Worm (Caenorhabditis elegans): Measurements from ENCODE around the gene smc-6.
A peak's percentile ranks its signal among the peaks of the same experiment; 100 is the strongest.

Gene smc-6

DNA sequence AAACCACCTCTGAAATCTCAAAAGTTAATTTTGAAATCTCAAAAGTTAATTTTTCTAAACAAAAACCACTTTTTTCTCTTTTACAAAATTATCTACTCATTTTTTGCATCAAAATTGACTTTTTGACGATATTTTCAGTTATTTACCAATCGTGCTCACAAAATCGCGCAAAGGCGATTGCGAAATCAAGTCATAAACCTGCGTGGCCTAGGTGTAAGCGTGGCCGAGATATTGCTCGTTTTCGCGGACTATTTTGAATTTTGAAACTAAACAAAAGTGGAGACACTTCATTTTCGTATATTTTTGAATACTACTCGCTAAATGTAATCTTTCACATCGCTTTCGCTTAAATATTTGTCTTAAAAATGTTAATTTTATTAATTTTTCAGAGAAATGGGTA lies at the start of gene smc-6:
TSS of gene smc-6 (plus strand) at position 390 of the 400 bp plus-strand sequence.
- TF ChIP-seq eor-1 (tag; optimal IDR thresholded peaks at IDR 0.05) (no peak), nfya-1 (tag; optimal IDR thresholded peaks at IDR 0.05; ENCODE audit: insufficient read depth) (no peak), elt-3 (tag; optimal IDR thresholded peaks at IDR 0.05) (no peak), pha-4 (tag; optimal IDR thresholded peaks at IDR 0.05) (peak; percentile 60), snpc-4 (tag; optimal IDR thresholded peaks at IDR 0.05) (peak; percentile 28), lin-15B (tag; optimal IDR thresholded peaks at IDR 0.05) (peak; percentile 61)

DNA sequence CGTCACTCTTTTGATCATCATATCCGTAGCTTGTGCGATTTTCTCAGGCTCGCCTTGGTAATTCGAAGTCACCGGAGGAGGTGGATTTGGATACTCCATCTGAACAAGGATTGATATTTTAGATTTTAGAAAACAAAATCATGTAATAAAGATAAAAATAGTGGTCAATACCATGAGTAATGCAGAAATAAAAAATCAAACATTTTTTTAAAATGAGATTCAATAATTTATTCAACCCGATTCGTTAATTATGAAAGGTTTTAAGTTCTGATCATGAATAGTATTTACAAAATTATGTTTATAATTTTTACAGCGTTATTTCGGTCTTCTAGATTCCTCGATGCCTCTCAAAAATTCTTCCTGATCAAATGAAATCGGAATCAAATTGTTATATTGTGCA lies 44.8 kb upstream of the smc-6 start, which contains the start of gene mdt-8:
TSS of gene mdt-8 (minus strand) at position 101 of the 400 bp plus-strand sequence.
- TF ChIP-seq egl-5 (tag; optimal IDR thresholded peaks at IDR 0.05) (no peak), aly-2 (tag; optimal IDR thresholded peaks at IDR 0.05) (no peak), sea-2 (GFP tag; optimal IDR thresholded peaks at IDR 0.05) (no peak)

- peak; percentile 77 for TF ChIP-seq jun-1 (tag; optimal IDR thresholded peaks at IDR 0.05)
- peak; percentile 46 for TF ChIP-seq nhr-25 (tag; optimal IDR thresholded peaks at IDR 0.05)
- TF ChIP-seq fkh-10 (GFP tag; optimal IDR thresholded peaks at IDR 0.05): peak; percentile 18
- peak; percentile 18 for TF ChIP-seq ztf-4 (tag; optimal IDR thresholded peaks at IDR 0.05)
- TF ChIP-seq nfya-1 (tag; optimal IDR thresholded peaks at IDR 0.05; ENCODE audit: insufficient read depth): peak; percentile 54
- TF ChIP-seq hmg-11 (tag; optimal IDR thresholded peaks at IDR 0.05): peak; percentile 18
- TF ChIP-seq R02D3.7 (tag; optimal IDR thresholded peaks at IDR 0.05): peak; percentile 57
- peak; percentile 40 for TF ChIP-seq elt-2 (tag; optimal IDR thresholded peaks at IDR 0.05)
- TF ChIP-seq tbx-2 (tag; optimal IDR thresholded peaks at IDR 0.05): peak; percentile 47
- TF ChIP-seq ceh-82 (tag; optimal IDR thresholded peaks at IDR 0.05): peak; percentile 67
- peak; percentile 81 for TF ChIP-seq lsy-12 (tag; optimal IDR thresholded peaks at IDR 0.05)
- TF ChIP-seq nhr-11 (tag; optimal IDR thresholded peaks at IDR 0.05): peak; percentile 2
- peak; percentile 36 for TF ChIP-seq lin-39 (tag; optimal IDR thresholded peaks at IDR 0.05)
- peak; percentile 76 for TF ChIP-seq snpc-4 (tag; optimal IDR thresholded peaks at IDR 0.05)
- TF ChIP-seq pha-4 (tag; optimal IDR thresholded peaks at IDR 0.05): peak; percentile 67
- peak; percentile 72 for TF ChIP-seq ceh-28 (tag; optimal IDR thresholded peaks at IDR 0.05)
- TF ChIP-seq nhr-23 (tag; optimal IDR thresholded peaks at IDR 0.05): peak; percentile 64
- peak; percentile 81 for TF ChIP-seq lin-15B (tag; optimal IDR thresholded peaks at IDR 0.05)
- TF ChIP-seq nhr-43 (tag; optimal IDR thresholded peaks at IDR 0.05; ENCODE audit: poor library complexity, severe bottlenecking): peak; percentile 67
Measured at ce11 chrII:11534429-11535099, 44.0 kb upstream of the smc-6 start, which contains the start of gene Y62F5A.12. TSS of gene Y62F5A.12 (minus strand) at chrII:11534479.

- TF ChIP-seq fkh-10 (GFP tag; optimal IDR thresholded peaks at IDR 0.05) (no peak), elt-2 (tag; optimal IDR thresholded peaks at IDR 0.05) (no peak), pha-4 (tag; optimal IDR thresholded peaks at IDR 0.05) (no peak), unc-62 (GFP tag; optimal IDR thresholded peaks at IDR 0.05) (no peak), nhr-11 (tag; optimal IDR thresholded peaks at IDR 0.05) (no peak), nhr-28 (tag; optimal IDR thresholded peaks at IDR 0.05) (no peak), tbx-2 (tag; optimal IDR thresholded peaks at IDR 0.05) (no peak), ZK546.5 (tag; optimal IDR thresholded peaks at IDR 0.05) (no peak), pqm-1 (tag; optimal IDR thresholded peaks at IDR 0.05) (no peak), lin-39 (tag; optimal IDR thresholded peaks at IDR 0.05) (no peak), skn-1 (tag; optimal IDR thresholded peaks at IDR 0.05) (no peak), ama-1 (optimal IDR thresholded peaks at IDR 0.05) (no peak), mml-1 (tag; optimal IDR thresholded peaks at IDR 0.05) (no peak), snpc-4 (tag; optimal IDR thresholded peaks at IDR 0.05) (no peak), fkh-2 (tag; optimal IDR thresholded peaks at IDR 0.05) (no peak), ztf-11 (tag; optimal IDR thresholded peaks at IDR 0.05) (no peak), nhr-77 (tag; optimal IDR thresholded peaks at IDR 0.05) (no peak), ceh-9 (tag; optimal IDR thresholded peaks at IDR 0.05) (no peak), ztf-4 (tag; optimal IDR thresholded peaks at IDR 0.05) (no peak)
Measured at ce11 chrII:11535429-11535828, 43.1 kb upstream of the smc-6 start.

Measured in whole organism, L3 larva.